Worm (Caenorhabditis elegans): ENCODE results near the gene kin-9.

kin-9 gene

ce11 chrX:8479050-8479449, 46.6 kb downstream of the kin-9 start (continued):
- TF ChIP-seq ceh-88 (GFP tag; IDR thresholded peaks at IDR 0.05) (no peak), skn-1 (tag; optimal IDR thresholded peaks at IDR 0.05) (no peak), nhr-19 (GFP tag; conservative IDR thresholded peaks at IDR 0.05) (no peak), rnt-1 (tag; optimal IDR thresholded peaks at IDR 0.05) (no peak), aly-2 (tag; optimal IDR thresholded peaks at IDR 0.05) (no peak), tbx-2 (tag; optimal IDR thresholded peaks at IDR 0.05) (no peak), ceh-90 (tag; optimal IDR thresholded peaks at IDR 0.05) (no peak), nhr-85 (tag) (no peak), fkh-10 (GFP tag; optimal IDR thresholded peaks at IDR 0.05) (peak; percentile 2), sptf-1 (tag; optimal IDR thresholded peaks at IDR 0.05) (no peak), nhr-71 (tag; optimal IDR thresholded peaks at IDR 0.05) (peak; percentile 35), ceh-82 (tag; optimal IDR thresholded peaks at IDR 0.05) (peak in 1 of 3 experiments; percentile 11), ztf-4 (tag; optimal IDR thresholded peaks at IDR 0.05) (no peak)

DNA sequence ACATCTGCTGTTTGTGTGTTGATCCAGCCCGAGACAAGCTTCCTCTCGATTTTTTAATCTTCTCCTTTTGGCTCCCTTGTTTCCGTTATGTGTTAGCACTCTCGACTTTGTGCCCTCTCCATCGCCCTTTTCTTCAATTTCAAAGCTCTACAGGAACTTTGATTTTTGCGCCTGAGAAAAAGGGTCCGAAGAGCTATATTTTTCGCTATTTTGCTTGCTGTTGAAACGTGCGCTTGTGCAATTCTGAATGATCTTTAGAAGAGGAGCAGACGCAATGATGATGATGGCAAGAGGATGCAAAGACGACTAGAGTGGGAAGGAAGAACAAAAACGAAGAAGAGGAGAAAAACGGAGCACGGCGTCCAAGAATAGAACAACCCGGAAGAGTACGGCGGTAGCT, 49.3 kb downstream of the kin-9 start:
- no peak for TF ChIP-seq sup-37 (GFP tag; optimal IDR thresholded peaks at IDR 0.05)
- TF ChIP-seq irx-1 (tag; optimal IDR thresholded peaks at IDR 0.05), result no peak
- no peak for TF ChIP-seq C04F5.9 (tag; optimal IDR thresholded peaks at IDR 0.05)
- TF ChIP-seq nhr-71 (tag; optimal IDR thresholded peaks at IDR 0.05), result peak; percentile 84
- no peak for TF ChIP-seq ztf-11 (tag; optimal IDR thresholded peaks at IDR 0.05)
- peak in 1 of 2 experiments; percentile 6 for TF ChIP-seq lsy-2 (tag; optimal IDR thresholded peaks at IDR 0.05)
- TF ChIP-seq rnt-1 (tag; optimal IDR thresholded peaks at IDR 0.05), result peak; percentile 51
- peak; percentile 27 for TF ChIP-seq nhr-47 (tag; optimal IDR thresholded peaks at IDR 0.05)
- no peak for TF ChIP-seq hlh-4 (tag; optimal IDR thresholded peaks at IDR 0.05)
- no peak for TF ChIP-seq elt-3 (tag; optimal IDR thresholded peaks at IDR 0.05)
- no peak for TF ChIP-seq egl-27 (tag; optimal IDR thresholded peaks at IDR 0.05)
- TF ChIP-seq lin-13 (GFP tag; optimal IDR thresholded peaks at IDR 0.05), result no peak
- TF ChIP-seq nhr-19 (GFP tag; conservative IDR thresholded peaks at IDR 0.05), result peak; percentile 24; the same call in 1 of the 2 replicates
- TF ChIP-seq fkh-10 (GFP tag; optimal IDR thresholded peaks at IDR 0.05), result peak; percentile 94
- TF ChIP-seq nhr-11 (tag; optimal IDR thresholded peaks at IDR 0.05), result no peak
- peak; percentile 17 for TF ChIP-seq swsn-7 (tag; optimal IDR thresholded peaks at IDR 0.05)
- TF ChIP-seq blmp-1 (tag; optimal IDR thresholded peaks at IDR 0.05), result no peak
- peak; percentile 46 for TF ChIP-seq unc-86 (tag; optimal IDR thresholded peaks at IDR 0.05)
- no peak for TF ChIP-seq nhr-12 (tag; optimal IDR thresholded peaks at IDR 0.05)
- TF ChIP-seq skn-1 (tag; optimal IDR thresholded peaks at IDR 0.05), result peak; percentile 13
- peak in 1 of 3 experiments; percentile 16 for TF ChIP-seq ceh-82 (tag; optimal IDR thresholded peaks at IDR 0.05)
- peak; percentile 87 for TF ChIP-seq lin-14 (GFP tag; optimal IDR thresholded peaks at IDR 0.05)
- peak; percentile 21 for TF ChIP-seq dsc-1 (tag; optimal IDR thresholded peaks at IDR 0.05)
- peak; percentile 33 for TF ChIP-seq snu-23 (GFP tag; optimal IDR thresholded peaks at IDR 0.05)
- no peak for TF ChIP-seq efl-3 (GFP tag; optimal IDR thresholded peaks at IDR 0.05)

ce11 chrX:8483951-8484350, 51.5 kb downstream of the kin-9 start:
- TF ChIP-seq ztf-4 (tag; optimal IDR thresholded peaks at IDR 0.05), result no peak
- TF ChIP-seq mep-1 (tag; optimal IDR thresholded peaks at IDR 0.05), result no peak
- TF ChIP-seq fkh-10 (GFP tag; optimal IDR thresholded peaks at IDR 0.05), result no peak
- no peak for TF ChIP-seq swsn-7 (tag; optimal IDR thresholded peaks at IDR 0.05)
- no peak for TF ChIP-seq ceh-90 (tag; optimal IDR thresholded peaks at IDR 0.05)
- no peak for TF ChIP-seq lin-15B (tag; optimal IDR thresholded peaks at IDR 0.05)
- no peak for TF ChIP-seq zip-4 (GFP tag; optimal IDR thresholded peaks at IDR 0.05)
- no peak for TF ChIP-seq nhr-12 (tag; optimal IDR thresholded peaks at IDR 0.05)

DNA sequence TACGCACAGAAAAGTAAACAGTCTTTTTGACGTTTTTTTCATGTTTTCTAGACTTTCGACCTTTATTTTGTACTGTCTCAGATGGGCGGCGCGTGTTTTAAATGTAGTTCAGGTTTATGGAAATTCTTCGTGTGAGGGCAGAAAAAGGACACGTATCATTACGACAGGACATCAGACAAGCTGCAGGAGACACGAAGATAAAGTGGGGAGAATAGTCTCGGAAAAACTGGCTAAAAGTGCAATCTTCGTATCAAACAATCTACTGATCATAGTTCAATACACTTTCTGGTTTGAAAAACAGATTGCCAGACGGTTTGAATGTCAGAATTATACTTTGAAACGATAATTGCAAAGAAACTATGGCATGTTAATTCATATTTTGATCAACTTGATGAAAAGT, 52.9 kb downstream of the kin-9 start:
- TF ChIP-seq lin-14 (GFP tag; optimal IDR thresholded peaks at IDR 0.05), result no peak
- TF ChIP-seq mab-9 (GFP tag; IDR thresholded peaks at IDR 0.05), result no peak
- TF ChIP-seq unc-98 (GFP tag; IDR thresholded peaks at IDR 0.05), result no peak
- no peak for TF ChIP-seq ceh-82 (tag; optimal IDR thresholded peaks at IDR 0.05)
- TF ChIP-seq mep-1 (tag; optimal IDR thresholded peaks at IDR 0.05), result no peak

Data from whole organism, L1 larva.